Worm (Caenorhabditis elegans) whole organism, young adult: ENCODE results near the gene fbxa-114.

Experiments used
- Y53G8AR.9 ChIP-seq: fragments of 200-800 bp; sonication (Bioruptor generic); conservative IDR thresholded peaks from 2 replicates; pipeline ENCODE4 v1.3.6; 2022; ENCODE audit warnings: missing genetic modification reagents, missing genetic modification characterization, missing compliant biosample characterization
- ama-1 ChIP-seq, 3 experiments: fragments of 150-350 bp in 1 of 3; sonication (generic microtip) in 2 of 3; optimal IDR thresholded peaks; 2 replicates each; lab custom pipeline; 2014 to 2018; ENCODE audit warnings: missing biosample characterization in 2 of 3, missing genetic modification characterization in 2 of 3, missing genetic modification reagents in 2 of 3
- attf-3 ChIP-seq: fragments of 200-800 bp; sonication (Bioruptor generic); conservative IDR thresholded peaks from 2 replicates; pipeline ENCODE4 v1.3.6; 2022; ENCODE audit warnings: missing genetic modification reagents, missing genetic modification characterization, missing compliant biosample characterization
- madf-6 ChIP-seq: fragments of 200-800 bp; sonication (Bioruptor generic); IDR thresholded peaks from 2 replicates; pipeline ENCODE4 v1.3.6; 2022; ENCODE audit warnings: missing genetic modification reagents, missing genetic modification characterization, missing compliant biosample characterization
- nfya-1 ChIP-seq: sonication (generic microtip); optimal IDR thresholded peaks from 2 replicates; lab custom pipeline; 2017; ENCODE audit warnings: antibody characterized with exemption, missing compliant biosample characterization, missing genetic modification characterization, borderline replicate concordance; ENCODE audit not compliant: insufficient read depth
- repo-1 ChIP-seq: sonication (generic microtip); optimal IDR thresholded peaks from 2 replicates; lab custom pipeline; 2017; ENCODE audit warnings: mild to moderate bottlenecking, missing genetic modification characterization, missing compliant biosample characterization
- snpc-3.4 ChIP-seq: sonication (generic microtip); optimal IDR thresholded peaks from 2 replicates; lab custom pipeline; 2017; ENCODE audit warnings: missing genetic modification characterization, mild to moderate bottlenecking, missing compliant biosample characterization, antibody characterized with exemption, moderate library complexity, missing genotype, missing genetic modification reagents
- snpc-4 ChIP-seq, 5 experiments: fragments of 150-350 bp in 1 of 5; sonication (generic microtip) in 4 of 5; optimal IDR thresholded peaks; 2 replicates each; lab custom pipeline; 2014 to 2018; ENCODE audit warnings: missing genetic modification characterization in 5 of 5, missing biosample characterization in 3 of 5, antibody characterized with exemption in 2 of 5, mild to moderate bottlenecking in 2 of 5, missing compliant biosample characterization in 2 of 5, missing genotype in 2 of 5, moderate library complexity in 2 of 5, missing genetic modification reagents in 1 of 5
- unc-62 ChIP-seq: fragments of 150-350 bp; optimal IDR thresholded peaks from 2 replicates; lab custom pipeline; 2014; ENCODE audit warnings: missing biosample characterization, missing genetic modification reagents, missing genetic modification characterization
- zim-3 ChIP-seq: sonication (generic microtip); optimal IDR thresholded peaks from 2 replicates; lab custom pipeline; 2017; ENCODE audit warnings: mild to moderate bottlenecking, missing genetic modification characterization, moderate library complexity, missing compliant biosample characterization

ce11 chrV:20182311-20182710 is 19.1 kb upstream of the fbxa-114 start:
- TF ChIP-seq snpc-4 (GFP tag; optimal IDR thresholded peaks at IDR 0.05; lab: Kevin White, UChicago) (no peak), snpc-4 (tag; optimal IDR thresholded peaks at IDR 0.05; lab: Kevin White, UChicago) (no peak), zim-3 (tag; lab: Kevin White, UChicago) (no peak), attf-3 (no peak), Y53G8AR.9 (GFP tag; lab: Robert Waterston, UW) (no peak), nfya-1 (tag; lab: Kevin White, UChicago) (no peak), snpc-3.4 (tag; lab: Kevin White, UChicago) (no peak), madf-6 (no peak), unc-62 (no peak), ama-1 (optimal IDR thresholded peaks at IDR 0.05; lab: Kevin White, UChicago) (no peak), ama-1 (GFP tag; optimal IDR thresholded peaks at IDR 0.05; lab: Kevin White, UChicago) (no peak), repo-1 (no peak)
